Worm (Caenorhabditis elegans): ENCODE results near the gene gst-41.

ce11 chrV:7356684-7357083 lies 42.4 kb downstream of the gst-41 start, which contains the start of gene C03G6.21:
- TF ChIP-seq hlh-12 (tag; optimal IDR thresholded peaks at IDR 0.05) (no peak), unc-130 (GFP tag; optimal IDR thresholded peaks at IDR 0.05) (no peak), F23B12.7 (tag; optimal IDR thresholded peaks at IDR 0.05; ENCODE audit: insufficient read depth) (no peak), ama-1 (optimal IDR thresholded peaks at IDR 0.05) (no peak), ama-1 (GFP tag; optimal IDR thresholded peaks at IDR 0.05) (no peak), snpc-4 (GFP tag; optimal IDR thresholded peaks at IDR 0.05) (no peak), snpc-4 (tag; optimal IDR thresholded peaks at IDR 0.05) (no peak), B0019.2 (GFP tag; conservative IDR thresholded peaks at IDR 0.05) (no peak), atf-7 (tag; optimal IDR thresholded peaks at IDR 0.05) (no peak), nhr-90 (tag; optimal IDR thresholded peaks at IDR 0.05) (no peak), C17E4.6 (GFP tag; IDR thresholded peaks at IDR 0.05) (no peak), F22D6.2 (tag; optimal IDR thresholded peaks at IDR 0.05) (no peak)
